Worm (Caenorhabditis elegans): Measurements from ENCODE around the gene F49E8.6.
A peak's percentile ranks its signal among the peaks of the same experiment; 100 is the strongest.

The F49E8.6 gene

DNA sequence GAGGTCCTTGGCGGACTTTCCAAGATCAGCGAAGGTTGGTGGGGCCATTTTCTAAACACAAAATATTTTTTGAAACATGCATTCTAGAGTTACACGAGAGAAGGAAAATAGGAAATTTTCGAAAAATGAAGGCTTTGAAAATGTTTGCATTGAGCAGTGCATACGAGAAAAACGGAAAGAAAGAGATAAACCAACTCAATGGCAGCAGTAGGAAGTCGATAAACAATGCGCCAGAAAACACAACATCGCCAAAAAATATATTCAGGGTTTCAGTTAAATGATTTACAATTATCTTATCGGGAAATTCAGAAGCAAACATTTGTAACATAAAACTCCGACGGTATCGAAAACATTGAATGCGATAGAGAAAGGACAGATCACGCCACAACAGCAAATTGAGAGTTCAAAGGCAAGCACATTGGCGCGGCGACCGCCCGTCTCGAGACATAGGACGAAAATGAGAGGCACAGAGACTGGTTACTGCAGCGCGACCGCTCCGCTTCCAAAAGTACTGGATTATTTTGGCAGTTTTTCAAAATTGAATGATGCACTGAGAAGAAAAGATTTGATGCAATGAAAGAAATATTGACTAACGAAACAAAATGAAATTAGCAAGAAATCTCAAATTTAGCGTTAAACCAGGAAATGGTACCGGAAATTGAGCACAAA lies 46.5 kb downstream of the F49E8.6 start, which contains the start of the genes vdac-1 and R05G6.5 (continued):
- TF ChIP-seq tag-97 (GFP tag; IDR thresholded peaks at IDR 0.05) (no peak), ceh-20 (GFP tag; IDR thresholded peaks at IDR 0.05) (peak; percentile 84), nhr-111 (GFP tag; optimal IDR thresholded peaks at IDR 0.05) (no peak), aly-2 (tag; optimal IDR thresholded peaks at IDR 0.05) (no peak), Y48G9A.11 (GFP tag; IDR thresholded peaks at IDR 0.05) (no peak), ZK546.5 (tag; optimal IDR thresholded peaks at IDR 0.05) (no peak), fkh-10 (GFP tag; optimal IDR thresholded peaks at IDR 0.05) (peak; percentile 39), nhr-76 (tag; optimal IDR thresholded peaks at IDR 0.05) (no peak), dpl-1 (GFP tag; optimal IDR thresholded peaks at IDR 0.05) (peak; percentile 89), Y5F2A.4 (GFP tag; optimal IDR thresholded peaks at IDR 0.05) (no peak), unc-39 (tag; optimal IDR thresholded peaks at IDR 0.05) (no peak), snpc-4 (tag; optimal IDR thresholded peaks at IDR 0.05) (no peak), hlh-11 (tag; optimal IDR thresholded peaks at IDR 0.05) (peak; percentile 95), lin-13 (GFP tag; optimal IDR thresholded peaks at IDR 0.05) (peak; percentile 72), zfp-2 (tag; optimal IDR thresholded peaks at IDR 0.05) (no peak), lin-38 (GFP tag; IDR thresholded peaks at IDR 0.05) (peak; percentile 67), pqm-1 (tag; optimal IDR thresholded peaks at IDR 0.05) (peak; percentile 83), daf-12 (tag; optimal IDR thresholded peaks at IDR 0.05) (no peak), R02D3.7 (tag; optimal IDR thresholded peaks at IDR 0.05) (no peak), ceh-62 (tag; optimal IDR thresholded peaks at IDR 0.05) (no peak), duxl-1 (tag; optimal IDR thresholded peaks at IDR 0.05; ENCODE audit: poor library complexity) (peak; percentile 16), fos-1 (tag; optimal IDR thresholded peaks at IDR 0.05) (no peak), tra-1 (GFP tag; IDR thresholded peaks at IDR 0.05) (0 out of 2 replicates have a peak, but pooled peaks have one; percentile 49), ama-1 (optimal IDR thresholded peaks at IDR 0.05) (peak; percentile 24), cey-2 (tag; optimal IDR thresholded peaks at IDR 0.05; ENCODE audit: borderline replicate concordance, insufficient read depth) (no peak), ctbp-1 (GFP tag; IDR thresholded peaks at IDR 0.05) (peak; percentile 63; the same call in 1 of the 2 replicates), mxl-3 (GFP tag; optimal IDR thresholded peaks at IDR 0.05) (peak; percentile 99), T20F7.1 (GFP tag; optimal IDR thresholded peaks at IDR 0.05) (peak; percentile 88), unc-130 (GFP tag; optimal IDR thresholded peaks at IDR 0.05) (no peak), nhr-48 (tag; optimal IDR thresholded peaks at IDR 0.05) (peak; percentile 11), ceh-44 (GFP tag; IDR thresholded peaks at IDR 0.05) (no peak), ceh-28 (tag; optimal IDR thresholded peaks at IDR 0.05) (no peak), zip-11 (GFP tag; IDR thresholded peaks at IDR 0.05) (no peak), lim-7 (GFP tag; IDR thresholded peaks at IDR 0.05) (peak; percentile 13; the same call in 1 of the 2 replicates), ceh-82 (tag; optimal IDR thresholded peaks at IDR 0.05) (no peak), pha-4 (GFP tag; IDR thresholded peaks at IDR 0.05) (peak; percentile 77), pha-4 (tag; optimal IDR thresholded peaks at IDR 0.05) (peak; percentile 38), zip-2 (tag; optimal IDR thresholded peaks at IDR 0.05) (peak; percentile 10), set-16 (GFP tag; IDR thresholded peaks at IDR 0.05) (no peak), nhr-6 (tag; optimal IDR thresholded peaks at IDR 0.05) (peak; percentile 89), F10B5.3 (tag; optimal IDR thresholded peaks at IDR 0.05) (no peak), dmd-9 (GFP tag; IDR thresholded peaks at IDR 0.05) (no peak), egl-43 (GFP tag; IDR thresholded peaks at IDR 0.05) (no peak), T26A8.4 (GFP tag; IDR thresholded peaks at IDR 0.05) (peak; percentile 59), F44E2.7 (GFP tag; IDR thresholded peaks at IDR 0.05) (0 out of 2 replicates have a peak, but pooled peaks have one; percentile 21), mdt-29 (GFP tag; IDR thresholded peaks at IDR 0.05) (no peak), Y75B8A.6 (GFP tag; IDR thresholded peaks at IDR 0.05) (0 out of 2 replicates have a peak, but pooled peaks have one; percentile 18), lsy-2 (tag; optimal IDR thresholded peaks at IDR 0.05) (peak; percentile 69 to 81), rbr-2 (tag; optimal IDR thresholded peaks at IDR 0.05) (peak; percentile 72), F26F4.8 (GFP tag; conservative IDR thresholded peaks at IDR 0.05) (no peak), lin-29 (GFP tag; IDR thresholded peaks at IDR 0.05) (0 out of 2 replicates have a peak, but pooled peaks have one; percentile 22)
